Worm (Caenorhabditis elegans) whole organism, L3 larva: ENCODE measurements around the gene bra-1.

Experiments used
- R02D3.7 ChIP-seq: fragments of 150-350 bp; optimal IDR thresholded peaks from 2 replicates; lab custom pipeline; 2014; ENCODE audit warnings: missing biosample characterization, missing genetic modification characterization
- ZK546.5 ChIP-seq: sonication (generic microtip); optimal IDR thresholded peaks from 2 replicates; lab custom pipeline; 2017; ENCODE audit warnings: missing biosample characterization, missing genetic modification characterization
- aly-2 ChIP-seq: fragments of 150-350 bp; optimal IDR thresholded peaks from 2 replicates; lab custom pipeline; 2014; ENCODE audit warnings: missing biosample characterization, missing genetic modification characterization
- ceh-28 ChIP-seq: fragments of 150-350 bp; optimal IDR thresholded peaks from 2 replicates; lab custom pipeline; 2014; ENCODE audit warnings: missing biosample characterization, missing genetic modification reagents, missing genetic modification characterization
- ceh-9 ChIP-seq: sonication (generic microtip); optimal IDR thresholded peaks from 2 replicates; lab custom pipeline; 2018; ENCODE audit warnings: missing biosample characterization, missing genetic modification characterization
- daf-12 ChIP-seq: fragments of 150-350 bp; optimal IDR thresholded peaks from 2 replicates; lab custom pipeline; 2014; ENCODE audit warnings: missing biosample characterization, missing genetic modification reagents, missing genetic modification characterization
- egl-27 ChIP-seq: sonication (generic microtip); optimal IDR thresholded peaks from 4 replicates; lab custom pipeline; 2017; ENCODE audit warnings: missing biosample characterization, missing genetic modification reagents, missing genetic modification characterization
- egl-5 ChIP-seq: fragments of 150-350 bp; optimal IDR thresholded peaks from 2 replicates; lab custom pipeline; 2017; ENCODE audit warnings: missing biosample characterization, missing genetic modification reagents, missing genetic modification characterization, inconsistent platforms
- elt-1 ChIP-seq: fragments of 150-350 bp; optimal IDR thresholded peaks from 2 replicates; lab custom pipeline; 2014; ENCODE audit warnings: missing biosample characterization, missing genetic modification characterization
- elt-2 ChIP-seq: sonication (generic microtip); optimal IDR thresholded peaks from 2 replicates; lab custom pipeline; 2016; ENCODE audit warnings: missing genetic modification reagents, mild to moderate bottlenecking, missing genetic modification characterization, missing compliant biosample characterization
- elt-3 ChIP-seq, 3 experiments: fragments of 150-350 bp in 1 of 3; sonication (generic microtip) in 2 of 3; optimal IDR thresholded peaks; 2 replicates in 2 of 3; 4 replicates in 1 of 3; lab custom pipeline; 2014 to 2017; ENCODE audit warnings: missing biosample characterization in 3 of 3, missing genetic modification characterization in 3 of 3
- eor-1 ChIP-seq, 2 experiments: fragments of 150-350 bp; optimal IDR thresholded peaks; 2 replicates each; lab custom pipeline; 2014 to 2018; ENCODE audit warnings: missing biosample characterization in 2 of 2, missing genetic modification characterization in 2 of 2
- fkh-10 ChIP-seq: sonication (generic microtip); optimal IDR thresholded peaks from 2 replicates; lab custom pipeline; 2017; ENCODE audit warnings: missing biosample characterization, missing genetic modification reagents, missing genetic modification characterization
- fkh-2 ChIP-seq: fragments of 150-350 bp; optimal IDR thresholded peaks from 2 replicates; lab custom pipeline; 2014; ENCODE audit warnings: missing biosample characterization, missing genetic modification reagents, missing genetic modification characterization
- fos-1 ChIP-seq: fragments of 150-350 bp; optimal IDR thresholded peaks from 2 replicates; lab custom pipeline; 2014; ENCODE audit warnings: missing biosample characterization, missing genetic modification characterization
- hmg-11 ChIP-seq: sonication (generic microtip); optimal IDR thresholded peaks from 2 replicates; lab custom pipeline; 2016; ENCODE audit warnings: missing genetic modification characterization, missing compliant biosample characterization
- lin-15B ChIP-seq: fragments of 150-350 bp; optimal IDR thresholded peaks from 2 replicates; lab custom pipeline; 2014; ENCODE audit warnings: missing biosample characterization, missing genetic modification characterization
- lin-39 ChIP-seq: fragments of 150-350 bp; optimal IDR thresholded peaks from 2 replicates; lab custom pipeline; 2018; ENCODE audit warnings: missing biosample characterization, missing genetic modification reagents, missing genetic modification characterization
- lsy-12 ChIP-seq: sonication (generic microtip); optimal IDR thresholded peaks from 2 replicates; lab custom pipeline; 2016; ENCODE audit warnings: mild to moderate bottlenecking, missing genetic modification characterization, missing compliant biosample characterization
- mdl-1 ChIP-seq: fragments of 150-350 bp; optimal IDR thresholded peaks from 2 replicates; lab custom pipeline; 2014; ENCODE audit warnings: missing biosample characterization, missing genetic modification characterization
- nfya-1 ChIP-seq: sonication (generic microtip); optimal IDR thresholded peaks from 2 replicates; lab custom pipeline; 2017; ENCODE audit warnings: missing genetic modification characterization, mild to moderate bottlenecking, missing compliant biosample characterization, antibody characterized with exemption, moderate library complexity; ENCODE audit not compliant: insufficient read depth
- nhr-11 ChIP-seq: fragments of 150-350 bp; optimal IDR thresholded peaks from 2 replicates; lab custom pipeline; 2014; ENCODE audit warnings: missing biosample characterization, missing genetic modification characterization
- nhr-12 ChIP-seq: fragments of 150-350 bp; optimal IDR thresholded peaks from 2 replicates; lab custom pipeline; 2014; ENCODE audit warnings: missing biosample characterization, missing genetic modification characterization
- nhr-23 ChIP-seq: fragments of 150-350 bp; optimal IDR thresholded peaks from 2 replicates; lab custom pipeline; 2014; ENCODE audit warnings: missing biosample characterization, missing genetic modification reagents, missing genetic modification characterization
- nhr-237 ChIP-seq: fragments of 150-350 bp; optimal IDR thresholded peaks from 2 replicates; lab custom pipeline; 2014; ENCODE audit warnings: missing biosample characterization, missing genetic modification characterization
- nhr-43 ChIP-seq: sonication (generic microtip); optimal IDR thresholded peaks from 2 replicates; lab custom pipeline; 2016; ENCODE audit warnings: mild to moderate bottlenecking, missing genetic modification characterization, missing compliant biosample characterization; ENCODE audit not compliant: poor library complexity, severe bottlenecking
- nhr-67 ChIP-seq: fragments of 150-350 bp; optimal IDR thresholded peaks from 2 replicates; lab custom pipeline; 2014; ENCODE audit warnings: missing biosample characterization, missing genetic modification characterization
- pha-4 ChIP-seq: fragments of 150-350 bp; optimal IDR thresholded peaks from 2 replicates; lab custom pipeline; 2014; ENCODE audit warnings: missing biosample characterization, missing genetic modification reagents, missing genetic modification characterization
- pqm-1 ChIP-seq: fragments of 150-350 bp; optimal IDR thresholded peaks from 2 replicates; lab custom pipeline; 2017; ENCODE audit warnings: missing biosample characterization, missing genetic modification characterization, inconsistent platforms
- sea-2 ChIP-seq: fragments of 150-350 bp; sonication (generic microtip); optimal IDR thresholded peaks from 4 replicates; lab custom pipeline; 2014; ENCODE audit warnings: missing biosample characterization, missing genetic modification reagents, missing genetic modification characterization
- tbx-2 ChIP-seq: sonication (generic microtip); optimal IDR thresholded peaks from 2 replicates; lab custom pipeline; 2016; ENCODE audit warnings: mild to moderate bottlenecking, missing genetic modification characterization, missing compliant biosample characterization
- unc-62 ChIP-seq: fragments of 150-350 bp; sonication (generic microtip); optimal IDR thresholded peaks from 4 replicates; lab custom pipeline; 2014; ENCODE audit warnings: missing biosample characterization, missing genetic modification reagents, missing genetic modification characterization
- zag-1 ChIP-seq: fragments of 150-350 bp; optimal IDR thresholded peaks from 2 replicates; lab custom pipeline; 2014; ENCODE audit warnings: missing biosample characterization, missing genetic modification characterization
- ztf-11 ChIP-seq: fragments of 150-350 bp; optimal IDR thresholded peaks from 2 replicates; lab custom pipeline; 2014; ENCODE audit warnings: missing biosample characterization, missing genetic modification characterization
- ztf-4 ChIP-seq: fragments of 150-350 bp; optimal IDR thresholded peaks from 2 replicates; lab custom pipeline; 2014; ENCODE audit warnings: missing biosample characterization, missing genetic modification characterization

The bra-1 gene

DNA sequence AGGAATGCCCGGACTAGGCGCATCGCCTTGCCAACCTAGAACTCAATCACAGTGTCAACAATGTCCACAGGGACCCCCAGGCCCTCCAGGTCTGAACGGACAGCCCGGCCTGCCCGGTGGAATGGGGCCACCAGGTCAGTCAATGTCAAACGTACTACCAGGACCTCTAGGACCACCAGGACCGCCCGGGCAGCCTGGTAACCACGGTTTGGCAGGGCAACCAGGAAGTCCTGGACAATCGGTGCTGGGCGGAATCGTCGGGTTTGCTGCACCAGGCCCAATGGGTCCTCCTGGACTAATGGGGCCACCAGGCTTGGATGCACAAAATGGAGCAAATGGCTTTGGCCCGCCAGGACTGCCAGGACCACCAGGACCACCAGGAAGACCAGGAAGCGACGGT lies 7.6 kb upstream of the bra-1 start:
- no peak for TF ChIP-seq R02D3.7 (tag; lab: Kevin White, UChicago)
- TF ChIP-seq egl-27 (tag; lab: Kevin White, UChicago) = no peak
- no peak for TF ChIP-seq tbx-2 (tag; lab: Kevin White, UChicago)
- TF ChIP-seq eor-1 (tag; optimal IDR thresholded peaks at IDR 0.05; lab: Kevin White, UChicago) = no peak
- TF ChIP-seq hmg-11 (tag; lab: Kevin White, UChicago) = no peak
- no peak for TF ChIP-seq lin-15B (tag; lab: Kevin White, UChicago)
- TF ChIP-seq nhr-23 = no peak
- TF ChIP-seq elt-2 (tag; lab: Kevin White, UChicago) = no peak
- TF ChIP-seq egl-5 (tag; lab: Kevin White, UChicago) = no peak
- TF ChIP-seq nhr-12 (tag; lab: Kevin White, UChicago) = no peak
- TF ChIP-seq pha-4 (tag; lab: Kevin White, UChicago) = no peak
- TF ChIP-seq ZK546.5 (tag; lab: Kevin White, UChicago) = no peak
- no peak for TF ChIP-seq lin-39
- TF ChIP-seq daf-12 = no peak
- TF ChIP-seq nhr-11 = no peak
- TF ChIP-seq nhr-237 = no peak
- no peak for TF ChIP-seq ztf-11 (tag; lab: Kevin White, UChicago)
- TF ChIP-seq fos-1 (tag; lab: Kevin White, UChicago) = no peak
- TF ChIP-seq nhr-67 = no peak
- no peak for TF ChIP-seq sea-2 (GFP tag; lab: Kevin White, UChicago)

DNA sequence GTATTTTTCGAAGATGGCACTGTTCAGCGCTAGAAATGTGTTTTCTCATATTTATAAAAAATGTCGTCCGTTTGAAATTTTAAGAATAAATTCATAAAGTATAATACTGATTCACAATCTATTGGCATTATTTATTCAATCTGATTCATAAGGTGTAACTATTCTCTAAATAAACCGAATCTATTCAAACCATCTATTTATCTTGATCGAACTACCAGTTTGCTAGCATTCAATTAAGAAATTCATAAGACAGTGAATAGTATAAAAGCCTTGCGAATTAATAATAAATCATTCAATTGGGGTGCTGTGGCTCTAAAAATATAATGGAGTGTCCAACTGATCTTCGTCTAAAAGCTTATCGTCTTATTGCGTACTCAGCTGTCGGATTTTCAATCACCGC lies 7.1 kb upstream of the bra-1 start, which contains the start of gene col-44:
col-44 (plus strand) TSS at position 301 of the 400 bp plus-strand sequence.
- no peak for TF ChIP-seq lin-15B (tag; lab: Kevin White, UChicago)
- TF ChIP-seq fkh-10 (GFP tag; lab: Kevin White, UChicago) = no peak
- no peak for TF ChIP-seq lsy-12 (tag; lab: Kevin White, UChicago)
- no peak for TF ChIP-seq ZK546.5 (tag; lab: Kevin White, UChicago)
- no peak for TF ChIP-seq ceh-9 (tag; lab: Kevin White, UChicago)
- TF ChIP-seq nhr-43 (tag; lab: Kevin White, UChicago) = no peak
- no peak for TF ChIP-seq zag-1 (tag; lab: Kevin White, UChicago)
- TF ChIP-seq elt-1 (tag; lab: Kevin White, UChicago) = no peak
- TF ChIP-seq elt-3 (tag; optimal IDR thresholded peaks at IDR 0.05; lab: Kevin White, UChicago) = no peak
- TF ChIP-seq nhr-12 (tag; lab: Kevin White, UChicago) = no peak
- TF ChIP-seq nhr-11 = no peak
- TF ChIP-seq mdl-1 (tag; lab: Kevin White, UChicago) = no peak
- TF ChIP-seq egl-27 (tag; lab: Kevin White, UChicago) = no peak
- no peak for TF ChIP-seq aly-2 (tag; lab: Kevin White, UChicago)
- no peak for TF ChIP-seq nfya-1
- no peak for TF ChIP-seq ztf-4 (tag; lab: Kevin White, UChicago)
- no peak for TF ChIP-seq R02D3.7 (tag; lab: Kevin White, UChicago)
- TF ChIP-seq nhr-67 = no peak
- no peak for TF ChIP-seq unc-62 (GFP tag; lab: Kevin White, UChicago)
- TF ChIP-seq, all 47 proteins: peak for 0

DNA sequence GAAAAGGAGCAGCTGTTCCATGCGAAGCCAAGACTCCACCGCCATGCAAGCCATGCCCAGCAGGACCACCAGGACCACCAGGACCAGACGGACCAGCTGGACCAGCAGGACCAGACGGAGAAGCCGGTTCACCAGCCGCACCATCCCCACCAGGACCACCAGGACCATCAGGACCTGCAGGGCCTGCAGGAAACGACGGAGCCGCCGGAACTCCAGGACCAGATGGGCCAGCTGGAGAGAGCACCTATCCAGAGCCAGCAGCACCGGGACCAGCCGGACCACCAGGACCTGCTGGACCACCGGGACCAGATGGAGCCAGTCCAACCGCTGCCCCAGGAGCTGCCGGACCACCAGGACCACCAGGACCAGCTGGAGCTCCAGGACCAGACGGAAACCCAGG lies 6.3 kb upstream of the bra-1 start:
- TF ChIP-seq ztf-4 (tag; lab: Kevin White, UChicago) (no peak), sea-2 (GFP tag; lab: Kevin White, UChicago) (no peak), egl-5 (tag; lab: Kevin White, UChicago) (no peak), R02D3.7 (tag; lab: Kevin White, UChicago) (no peak), ceh-28 (tag; lab: Kevin White, UChicago) (no peak), fkh-10 (GFP tag; lab: Kevin White, UChicago) (no peak), hmg-11 (tag; lab: Kevin White, UChicago) (no peak), lsy-12 (tag; lab: Kevin White, UChicago) (no peak), nhr-12 (tag; lab: Kevin White, UChicago) (no peak), aly-2 (tag; lab: Kevin White, UChicago) (no peak)

DNA sequence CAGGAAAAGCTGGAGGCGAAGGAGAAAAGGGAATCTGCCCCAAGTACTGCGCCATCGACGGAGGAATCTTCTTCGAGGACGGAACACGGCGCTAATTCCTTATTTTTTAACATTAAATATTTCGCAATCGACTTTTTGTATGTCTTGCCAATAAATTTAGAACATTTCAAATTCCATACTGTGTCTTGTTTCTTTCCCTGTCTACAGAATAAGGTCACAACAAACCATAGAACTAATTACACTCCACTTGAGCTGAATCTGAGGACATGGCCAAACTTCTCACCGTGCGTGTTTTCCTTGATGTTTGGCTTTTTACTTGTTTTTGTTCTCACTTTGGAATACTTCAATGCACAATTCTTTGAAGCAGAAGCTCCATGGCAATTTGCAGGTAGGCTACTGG lies 5.9 kb upstream of the bra-1 start, which contains the start of gene F54B11.4:
F54B11.4 (plus strand) TSS at position 301 of the 400 bp plus-strand sequence.
- TF ChIP-seq ceh-9 (tag; lab: Kevin White, UChicago) (no peak), pqm-1 (no peak), ZK546.5 (tag; lab: Kevin White, UChicago) (no peak), fos-1 (tag; lab: Kevin White, UChicago) (no peak), nhr-12 (tag; lab: Kevin White, UChicago) (no peak), daf-12 (no peak), R02D3.7 (tag; lab: Kevin White, UChicago) (no peak), lin-39 (no peak), fkh-2 (tag; lab: Kevin White, UChicago) (no peak), nhr-237 (no peak), fkh-10 (GFP tag; lab: Kevin White, UChicago) (no peak), ztf-11 (tag; lab: Kevin White, UChicago) (no peak), eor-1 (tag; optimal IDR thresholded peaks at IDR 0.05; lab: Kevin White, UChicago) (no peak), nfya-1 (no peak)
